Fruit fly (Drosophila melanogaster) whole organism, embryonic: ENCODE measurements around the gene CG43796.

Source experiments
- B-H1 ChIP-seq: fragments of 200-800 bp; sonication (Bioruptor generic); IDR thresholded peaks from 3 replicates; pipeline ENCODE4 v1.3.6; 2022; ENCODE audit warnings: missing biosample characterization, missing genetic modification characterization
- CG10366 ChIP-seq: fragments of 200-800 bp; sonication (Bioruptor generic); IDR thresholded peaks from 2 replicates; pipeline ENCODE4 v1.3.6; 2022; ENCODE audit warnings: missing biosample characterization, missing genetic modification characterization
- CG10543 ChIP-seq: fragments of 200-800 bp; sonication (Bioruptor generic); optimal IDR thresholded peaks from 3 replicates; lab custom pipeline; 2017; ENCODE audit warnings: missing biosample characterization, mild to moderate bottlenecking, missing genetic modification characterization, moderate library complexity
- CG10565 ChIP-seq: fragments of 200-800 bp; sonication (Bioruptor generic); optimal IDR thresholded peaks from 3 replicates; lab custom pipeline; 2016; ENCODE audit warnings: missing biosample characterization, mild to moderate bottlenecking, missing genetic modification characterization
- CG11695 ChIP-seq: fragments of 200-800 bp; sonication (Bioruptor generic); IDR thresholded peaks from 3 replicates; pipeline ENCODE4 v1.3.6; 2022; ENCODE audit warnings: missing biosample characterization, missing genetic modification characterization
- CG12155 ChIP-seq: fragments of 200-800 bp; sonication (Bioruptor generic); optimal IDR thresholded peaks from 3 replicates; lab custom pipeline; 2016; ENCODE audit warnings: missing biosample characterization, missing genetic modification characterization
- CG12299 ChIP-seq: fragments of 200-800 bp; sonication (Bioruptor generic); optimal IDR thresholded peaks from 2 replicates; lab custom pipeline; 2018; ENCODE audit warnings: missing biosample characterization, mild to moderate bottlenecking, missing genetic modification characterization
- CG15514 ChIP-seq: fragments of 200-800 bp; sonication (Bioruptor generic); optimal IDR thresholded peaks from 3 replicates; lab custom pipeline; 2017; ENCODE audit warnings: missing biosample characterization, missing genetic modification characterization, mild to moderate bottlenecking, moderate library complexity, missing genetic modification reagents
- CG17829 ChIP-seq: fragments of 200-800 bp; optimal IDR thresholded peaks from 2 replicates; lab custom pipeline; 2019; ENCODE audit warnings: missing biosample characterization, mild to moderate bottlenecking, missing genetic modification characterization, moderate library complexity
- CG2116 ChIP-seq: fragments of 200-800 bp; sonication (Bioruptor generic); optimal IDR thresholded peaks from 3 replicates; lab custom pipeline; 2018; ENCODE audit warnings: missing biosample characterization, mild to moderate bottlenecking, missing genetic modification characterization
- CG2712 ChIP-seq: fragments of 200-800 bp; optimal IDR thresholded peaks from 3 replicates; lab custom pipeline; 2019; ENCODE audit warnings: missing biosample characterization, mild to moderate bottlenecking, missing genetic modification characterization, moderate library complexity
- CG3163 ChIP-seq: fragments of 200-800 bp; sonication (Bioruptor generic); optimal IDR thresholded peaks from 3 replicates; lab custom pipeline; 2016; ENCODE audit warnings: missing biosample characterization, missing genetic modification characterization
- CG32772 ChIP-seq: fragments of 200-800 bp; sonication (Bioruptor generic); IDR thresholded peaks from 2 replicates; pipeline ENCODE4 v1.3.6; 2022; ENCODE audit warnings: missing biosample characterization, missing genetic modification characterization
- CG3281 ChIP-seq: fragments of 200-800 bp; sonication (Bioruptor generic); optimal IDR thresholded peaks from 3 replicates; lab custom pipeline; 2017; ENCODE audit warnings: missing biosample characterization, mild to moderate bottlenecking, missing genetic modification characterization
- CG33557 ChIP-seq: fragments of 200-800 bp; sonication (Bioruptor generic); optimal IDR thresholded peaks from 2 replicates; lab custom pipeline; 2019; ENCODE audit warnings: missing biosample characterization, mild to moderate bottlenecking, missing genetic modification characterization, moderate library complexity
- CG3726 ChIP-seq: fragments of 200-800 bp; sonication (Bioruptor generic); IDR thresholded peaks from 3 replicates; pipeline ENCODE4, ENCODE4 v1.3.6; 2022; ENCODE audit warnings: missing biosample characterization, missing genetic modification characterization
- CG3838 ChIP-seq: fragments of 200-800 bp; sonication (Bioruptor generic); optimal IDR thresholded peaks from 3 replicates; lab custom pipeline; 2016; ENCODE audit warnings: missing biosample characterization, missing genetic modification characterization
- CG42726 ChIP-seq: fragments of 200-800 bp; sonication (Bioruptor generic); IDR thresholded peaks from 2 replicates; pipeline ENCODE4 v1.3.6; 2022; ENCODE audit warnings: missing biosample characterization, missing genetic modification characterization; ENCODE audit not compliant: partially characterized antibody
- CG4730 ChIP-seq: fragments of 200-800 bp; sonication (Bioruptor generic); IDR thresholded peaks from 2 replicates; pipeline ENCODE4 v1.3.6; 2022; ENCODE audit warnings: missing biosample characterization, missing genetic modification characterization
- CG4854 ChIP-seq: fragments of 200-800 bp; sonication (Bioruptor generic); optimal IDR thresholded peaks from 2 replicates; lab custom pipeline; 2016; ENCODE audit warnings: missing biosample characterization, missing genetic modification characterization, inconsistent platforms
- CG6254 ChIP-seq: fragments of 200-800 bp; sonication (Bioruptor generic); optimal IDR thresholded peaks from 3 replicates; lab custom pipeline; 2017; ENCODE audit warnings: mild to moderate bottlenecking, missing biosample characterization, missing genetic modification reagents, missing genetic modification characterization
- CG6654 ChIP-seq: fragments of 200-800 bp; sonication (Bioruptor generic); optimal IDR thresholded peaks from 2 replicates; lab custom pipeline; 2017; ENCODE audit warnings: missing biosample characterization, mild to moderate bottlenecking, missing genetic modification characterization
- CG7987 ChIP-seq: fragments of 200-800 bp; sonication (Bioruptor generic); optimal IDR thresholded peaks from 2 replicates; lab custom pipeline; 2018; ENCODE audit warnings: missing biosample characterization, mild to moderate bottlenecking, missing genetic modification characterization, moderate library complexity
- CG9437 ChIP-seq: fragments of 200-800 bp; sonication (Bioruptor generic); optimal IDR thresholded peaks from 2 replicates; lab custom pipeline; 2018; ENCODE audit warnings: missing biosample characterization, mild to moderate bottlenecking, missing genetic modification characterization
- CHES-1-like ChIP-seq: fragments of 200-800 bp; sonication (Bioruptor generic); optimal IDR thresholded peaks from 2 replicates; lab custom pipeline; 2016; ENCODE audit warnings: missing biosample characterization, missing genetic modification characterization
- CTCF ChIP-seq: fragments of 200-800 bp; sonication (Bioruptor generic); optimal IDR thresholded peaks from 2 replicates; lab custom pipeline; 2017; ENCODE audit warnings: missing biosample characterization, mild to moderate bottlenecking, missing genetic modification characterization, moderate library complexity
- Camta ChIP-seq: fragments of 200-800 bp; sonication (Bioruptor generic); optimal IDR thresholded peaks from 2 replicates; lab custom pipeline; 2016; ENCODE audit warnings: missing biosample characterization, missing genetic modification characterization
- D19A ChIP-seq: fragments of 200-800 bp; optimal IDR thresholded peaks from 3 replicates; lab custom pipeline; 2019; ENCODE audit warnings: missing biosample characterization, mild to moderate bottlenecking, missing genetic modification characterization, moderate library complexity
- Dek ChIP-seq: fragments of 200-800 bp; sonication (Bioruptor generic); optimal IDR thresholded peaks from 3 replicates; lab custom pipeline; 2019; ENCODE audit warnings: missing biosample characterization, mild to moderate bottlenecking, missing genetic modification characterization, moderate library complexity
- Dip3 ChIP-seq: fragments of 200-800 bp; sonication (Bioruptor generic); optimal IDR thresholded peaks from 3 replicates; lab custom pipeline; 2016; ENCODE audit warnings: missing biosample characterization, missing genetic modification characterization
- Ets97D ChIP-seq: fragments of 200-800 bp; sonication (Bioruptor generic); optimal IDR thresholded peaks from 3 replicates; lab custom pipeline; 2016; ENCODE audit warnings: missing biosample characterization, missing genetic modification characterization
- Hand ChIP-seq: fragments of 200-800 bp; sonication (Bioruptor generic); optimal IDR thresholded peaks from 2 replicates; lab custom pipeline; 2017; ENCODE audit warnings: mild to moderate bottlenecking, missing biosample characterization, missing genetic modification reagents, missing genetic modification characterization
- Kr ChIP-seq: fragments of 200-800 bp; sonication (Bioruptor generic); optimal IDR thresholded peaks from 2 replicates; lab custom pipeline; 2017; ENCODE audit warnings: missing biosample characterization, mild to moderate bottlenecking, missing genetic modification characterization
- Meics ChIP-seq: fragments of 200-800 bp; sonication (Bioruptor generic); optimal IDR thresholded peaks from 2 replicates; lab custom pipeline; 2017; ENCODE audit warnings: missing biosample characterization, mild to moderate bottlenecking, missing genetic modification characterization
- Mes4 ChIP-seq: fragments of 200-800 bp; sonication (Bioruptor generic); optimal IDR thresholded peaks from 2 replicates; lab custom pipeline; 2016; ENCODE audit warnings: missing biosample characterization, missing genetic modification characterization
- Six4 ChIP-seq: fragments of 200-800 bp; sonication (Bioruptor generic); optimal IDR thresholded peaks from 2 replicates; lab custom pipeline; 2016; ENCODE audit warnings: missing biosample characterization, missing genetic modification characterization
- Vsx1 ChIP-seq: fragments of 200-800 bp; sonication (Bioruptor generic); optimal IDR thresholded peaks from 2 replicates; lab custom pipeline; 2017; ENCODE audit warnings: missing biosample characterization, mild to moderate bottlenecking, missing genetic modification characterization, missing genetic modification reagents
- ara ChIP-seq: fragments of 200-800 bp; sonication (Bioruptor generic); IDR thresholded peaks from 2 replicates; pipeline ENCODE4 v1.3.6; 2022; ENCODE audit warnings: missing biosample characterization, missing genetic modification characterization
- bowl ChIP-seq: fragments of 200-800 bp; sonication (Bioruptor generic); IDR thresholded peaks from 2 replicates; pipeline ENCODE4 v1.3.6; 2022; ENCODE audit warnings: missing biosample characterization, missing genetic modification characterization
- cas ChIP-seq: fragments of 200-800 bp; sonication (Bioruptor generic); IDR thresholded peaks from 2 replicates; pipeline ENCODE4 v1.3.6; 2022; ENCODE audit warnings: missing biosample characterization, missing genetic modification characterization
- caup ChIP-seq: fragments of 200-800 bp; sonication (Bioruptor generic); optimal IDR thresholded peaks from 3 replicates; lab custom pipeline; 2017; ENCODE audit warnings: missing biosample characterization, mild to moderate bottlenecking, missing genetic modification characterization, moderate library complexity; ENCODE audit not compliant: severe bottlenecking
- cg ChIP-seq: fragments of 200-800 bp; sonication (Bioruptor generic); optimal IDR thresholded peaks from 3 replicates; lab custom pipeline; 2019; ENCODE audit warnings: missing biosample characterization, mild to moderate bottlenecking, missing genetic modification characterization, moderate library complexity
- croc ChIP-seq: fragments of 200-800 bp; sonication (Bioruptor generic); conservative IDR thresholded peaks from 3 replicates; pipeline ENCODE4 v1.3.6; 2022; ENCODE audit warnings: missing biosample characterization, missing genetic modification characterization
- crol ChIP-seq: fragments of 200-800 bp; sonication (Bioruptor generic); IDR thresholded peaks from 2 replicates; pipeline ENCODE4 v1.3.6; 2022; ENCODE audit warnings: missing biosample characterization, missing genetic modification characterization
- crp ChIP-seq, 2 experiments: fragments of 200-800 bp; sonication (Bioruptor generic); optimal IDR thresholded peaks; 2 replicates in 1 of 2; 3 replicates in 1 of 2; lab custom pipeline; 2017; ENCODE audit warnings: missing biosample characterization in 2 of 2, missing genetic modification characterization in 2 of 2, mild to moderate bottlenecking in 1 of 2, moderate library complexity in 1 of 2
- kah ChIP-seq: fragments of 200-800 bp; sonication (Bioruptor generic); optimal IDR thresholded peaks from 2 replicates; lab custom pipeline; 2018; ENCODE audit warnings: missing biosample characterization, mild to moderate bottlenecking, missing genetic modification characterization
- lbe ChIP-seq: fragments of 200-800 bp; sonication (Bioruptor generic); optimal IDR thresholded peaks from 2 replicates; lab custom pipeline; 2016; ENCODE audit warnings: missing biosample characterization, mild to moderate bottlenecking, missing genetic modification characterization
- mam ChIP-seq: fragments of 200-800 bp; sonication (Bioruptor generic); optimal IDR thresholded peaks from 3 replicates; lab custom pipeline; 2016; ENCODE audit warnings: missing biosample characterization, missing genetic modification characterization
- nerfin-2 ChIP-seq: fragments of 200-800 bp; sonication (Bioruptor generic); IDR thresholded peaks from 2 replicates; pipeline ENCODE4 v1.3.6; 2022; ENCODE audit warnings: missing biosample characterization, missing genetic modification characterization; ENCODE audit not compliant: partially characterized antibody

CG43796 gene

DNA sequence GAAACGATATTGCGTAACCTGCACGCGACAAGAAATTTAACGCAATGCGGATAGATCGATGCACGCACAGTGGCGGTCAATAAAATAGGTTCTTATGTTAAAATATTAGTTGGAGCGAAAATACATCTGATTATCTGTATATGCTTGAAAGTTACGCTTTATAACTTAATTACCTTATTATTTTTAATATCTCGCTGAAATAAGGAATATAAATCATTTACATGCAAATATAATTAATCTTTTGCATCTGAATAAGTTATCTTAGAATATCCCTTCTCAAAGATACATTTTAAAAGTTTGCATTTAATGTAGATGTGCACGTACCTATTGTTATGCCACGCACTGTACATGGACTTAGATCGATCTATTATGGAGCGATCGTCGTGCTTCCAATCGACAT is 10.5 kb upstream of the CG43796 start (continued):
- TF ChIP-seq Six4 (GFP tag; lab: Kevin White, UChicago) (no peak), CG10543 (GFP tag; lab: Kevin White, UChicago) (no peak), CG11695 (GFP tag; lab: Robert Waterston, UW) (0 out of 3 replicates have a peak, but pooled peaks have one; percentile 16), CG15514 (GFP tag; lab: Kevin White, UChicago) (no peak), CG4854 (no peak)

DNA sequence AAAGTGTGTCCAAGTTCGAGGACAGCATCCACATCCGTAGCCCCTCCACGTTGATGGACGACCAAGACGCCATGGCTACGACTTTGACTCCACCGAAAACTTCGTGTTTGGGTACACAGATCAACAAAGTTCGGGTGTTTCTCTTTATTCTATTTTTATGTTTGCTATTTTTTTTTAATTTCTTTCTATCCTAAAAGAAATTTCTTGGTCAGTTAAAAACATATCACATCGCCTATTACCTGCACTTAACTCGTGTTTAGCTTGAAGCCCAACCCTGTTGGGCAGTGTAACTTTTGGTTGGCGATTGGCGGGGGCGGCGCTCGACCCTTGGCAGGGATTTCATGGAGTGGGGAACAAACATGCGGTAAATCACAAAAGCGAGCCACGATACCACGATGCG is 8.7 kb upstream of the CG43796 start:
- TF ChIP-seq CG2116 (GFP tag; lab: Kevin White, UChicago): no peak
- TF ChIP-seq croc (GFP tag; lab: Robert Waterston, UW): peak; percentile 47; the same call in 2 of the 3 replicates
- peak; percentile 40 for TF ChIP-seq CG15514 (GFP tag; lab: Kevin White, UChicago)
- peak; percentile 65 for TF ChIP-seq CG10366 (GFP tag; lab: Robert Waterston, UW)
- TF ChIP-seq CG12299 (tag; lab: Kevin White, UChicago): no peak
- TF ChIP-seq CG6254: peak; percentile 71
- TF ChIP-seq Vsx1 (GFP tag; lab: Kevin White, UChicago): no peak
- peak; percentile 67; the same call in 1 of the 2 replicates for TF ChIP-seq ara (GFP tag; lab: Robert Waterston, UW)
- TF ChIP-seq Mes4 (GFP tag; lab: Kevin White, UChicago): no peak
- no peak for TF ChIP-seq CG10565 (GFP tag; lab: Kevin White, UChicago)
- no peak for TF ChIP-seq Camta
- TF ChIP-seq crp (GFP tag; optimal IDR thresholded peaks at IDR 0.05; lab: Kevin White, UChicago): no peak
- TF ChIP-seq CG3163 (GFP tag; lab: Kevin White, UChicago): no peak
- no peak for TF ChIP-seq cas (GFP tag; lab: Robert Waterston, UW)
- peak; percentile 54 for TF ChIP-seq Meics (GFP tag; lab: Kevin White, UChicago)
- no peak for TF ChIP-seq bowl (GFP tag; lab: Robert Waterston, UW)
- peak; percentile 6 for TF ChIP-seq lbe (GFP tag; lab: Kevin White, UChicago)
- no peak for TF ChIP-seq cg
- TF ChIP-seq CG4730: no peak
- TF ChIP-seq Dip3 (GFP tag; lab: Kevin White, UChicago): no peak
- TF ChIP-seq CG12155 (GFP tag; lab: Kevin White, UChicago): peak; percentile 29
- no peak for TF ChIP-seq mam (GFP tag; lab: Kevin White, UChicago)
- peak; percentile 18; the same call in 1 of the 3 replicates for TF ChIP-seq B-H1 (GFP tag; lab: Robert Waterston, UW)
- TF ChIP-seq Kr: no peak
- TF ChIP-seq CG3838: no peak
- TF ChIP-seq CHES-1-like (GFP tag; lab: Kevin White, UChicago): no peak
- TF ChIP-seq CG7987 (GFP tag; lab: Kevin White, UChicago): no peak
- no peak for TF ChIP-seq CG10543 (GFP tag; lab: Kevin White, UChicago)
- TF ChIP-seq CG33557 (GFP tag; lab: Kevin White, UChicago): peak; percentile 33
- no peak for TF ChIP-seq caup
- peak; percentile 26 for TF ChIP-seq CG6654 (GFP tag; lab: Kevin White, UChicago)
- TF ChIP-seq CTCF (GFP tag; lab: Kevin White, UChicago): no peak
- TF ChIP-seq CG9437 (GFP tag; lab: Kevin White, UChicago): no peak
- peak; percentile 66; the same call in 1 of the 2 replicates for TF ChIP-seq CG32772 (GFP tag; lab: Robert Waterston, UW)
- TF ChIP-seq Hand: no peak
- TF ChIP-seq Ets97D (GFP tag; lab: Kevin White, UChicago): no peak
- peak; percentile 71 for TF ChIP-seq CG2712 (tag; lab: Kevin White, UChicago)
- no peak for TF ChIP-seq Dek (tag; lab: Kevin White, UChicago)
- peak; percentile 45 for TF ChIP-seq CG3281
- TF ChIP-seq D19A (tag; lab: Kevin White, UChicago): peak; percentile 6
- no peak for TF ChIP-seq CG3726 (GFP tag; lab: Robert Waterston, UW)
- no peak for TF ChIP-seq kah (GFP tag; lab: Kevin White, UChicago)
- TF ChIP-seq crol: peak; percentile 42; the same call in 1 of the 2 replicates
- TF ChIP-seq CG42726 (GFP tag; lab: Robert Waterston, UW): no peak
- no peak for TF ChIP-seq nerfin-2 (GFP tag; lab: Robert Waterston, UW)
- TF ChIP-seq CG17829 (tag; lab: Kevin White, UChicago): peak; percentile 51
